Worm (Caenorhabditis elegans): Measurements from ENCODE around the gene T08D2.5.

- TF ChIP-seq dpl-1 (GFP tag; optimal IDR thresholded peaks at IDR 0.05) (no peak), nhr-237 (tag; optimal IDR thresholded peaks at IDR 0.05) (no peak), lin-15B (tag; optimal IDR thresholded peaks at IDR 0.05) (no peak), mdl-1 (tag; optimal IDR thresholded peaks at IDR 0.05) (no peak), nhr-76 (tag; optimal IDR thresholded peaks at IDR 0.05) (no peak), fkh-10 (GFP tag; optimal IDR thresholded peaks at IDR 0.05) (no peak), nhr-12 (tag; optimal IDR thresholded peaks at IDR 0.05) (no peak), ztf-4 (tag; optimal IDR thresholded peaks at IDR 0.05) (no peak), nhr-90 (tag; optimal IDR thresholded peaks at IDR 0.05; ENCODE audit: poor library complexity) (no peak), elt-3 (tag; optimal IDR thresholded peaks at IDR 0.05) (no peak)
Measured at ce11 chrX:192534-192933, 15.4 kb downstream of the T08D2.5 start, which contains the start of gene T08D2.8.
